Worm (Caenorhabditis elegans): Measurements from ENCODE around the gene iff-1.
A peak's percentile ranks its signal among the peaks of the same experiment; 100 is the strongest.

iff-1 gene

ce11 chrIII:9783133-9783590, 36.2 kb upstream of the iff-1 start (continued):
- no peak for TF ChIP-seq mxl-3 (GFP tag; optimal IDR thresholded peaks at IDR 0.05)
- TF ChIP-seq hlh-30 (tag; optimal IDR thresholded peaks at IDR 0.05; ENCODE audit: insufficient read depth): no peak
- no peak for TF ChIP-seq snpc-1.2 (GFP tag; IDR thresholded peaks at IDR 0.05)
- TF ChIP-seq ceh-82 (tag; optimal IDR thresholded peaks at IDR 0.05): no peak
- no peak for TF ChIP-seq tag-97 (GFP tag; IDR thresholded peaks at IDR 0.05)
- TF ChIP-seq egl-27 (tag; optimal IDR thresholded peaks at IDR 0.05): no peak
- TF ChIP-seq dmd-6 (GFP tag; IDR thresholded peaks at IDR 0.05): no peak
- no peak for TF ChIP-seq nhr-6 (tag; optimal IDR thresholded peaks at IDR 0.05)
- no peak for TF ChIP-seq Y5F2A.4 (GFP tag; optimal IDR thresholded peaks at IDR 0.05)
- TF ChIP-seq mep-1 (tag; optimal IDR thresholded peaks at IDR 0.05): peak; percentile 65
- no peak for TF ChIP-seq lin-13 (GFP tag; optimal IDR thresholded peaks at IDR 0.05)
- no peak for TF ChIP-seq dpl-1 (GFP tag; optimal IDR thresholded peaks at IDR 0.05)
- no peak for TF ChIP-seq daf-19 (GFP tag; conservative IDR thresholded peaks at IDR 0.05)
- peak; percentile 51 for TF ChIP-seq fos-1 (tag; optimal IDR thresholded peaks at IDR 0.05)
- TF ChIP-seq dve-1 (tag; optimal IDR thresholded peaks at IDR 0.05; ENCODE audit: insufficient read depth): peak; percentile 78
- no peak for TF ChIP-seq nhr-237 (tag; optimal IDR thresholded peaks at IDR 0.05)
- TF ChIP-seq lin-38 (GFP tag; IDR thresholded peaks at IDR 0.05): peak; percentile 62
- TF ChIP-seq lir-3 (tag; optimal IDR thresholded peaks at IDR 0.05): no peak
- TF ChIP-seq tra-1 (GFP tag; IDR thresholded peaks at IDR 0.05): no peak
- TF ChIP-seq nhr-11 (tag; optimal IDR thresholded peaks at IDR 0.05): no peak
- no peak for TF ChIP-seq cey-2 (tag; optimal IDR thresholded peaks at IDR 0.05; ENCODE audit: borderline replicate concordance, insufficient read depth)
- TF ChIP-seq F10B5.3 (tag; optimal IDR thresholded peaks at IDR 0.05): no peak
- no peak for TF ChIP-seq mxl-2 (GFP tag; conservative IDR thresholded peaks at IDR 0.05)
- peak; percentile 26 for TF ChIP-seq spr-1 (tag; optimal IDR thresholded peaks at IDR 0.05)
- TF ChIP-seq lsy-2 (tag; optimal IDR thresholded peaks at IDR 0.05): peak in 1 of 2 experiments; percentile 50
- TF ChIP-seq daf-16 (GFP tag; optimal IDR thresholded peaks at IDR 0.05): peak in 1 of 2 experiments; percentile 62
- TF ChIP-seq daf-16 (tag; optimal IDR thresholded peaks at IDR 0.05): peak; percentile 61
- no peak for TF ChIP-seq gei-8 (GFP tag; optimal IDR thresholded peaks at IDR 0.05)
- no peak for TF ChIP-seq set-16 (GFP tag; IDR thresholded peaks at IDR 0.05)
- no peak for TF ChIP-seq mes-2 (tag; optimal IDR thresholded peaks at IDR 0.05; ENCODE audit: poor library complexity, severe bottlenecking)
- no peak for TF ChIP-seq zip-11 (GFP tag; IDR thresholded peaks at IDR 0.05)
- TF ChIP-seq nhr-28 (tag; optimal IDR thresholded peaks at IDR 0.05): no peak
- TF ChIP-seq T26A8.4 (GFP tag; IDR thresholded peaks at IDR 0.05): peak; percentile 55
- no peak for TF ChIP-seq madf-5 (GFP tag; IDR thresholded peaks at IDR 0.05)
- no peak for TF ChIP-seq zfp-2 (tag; optimal IDR thresholded peaks at IDR 0.05)
- TF ChIP-seq nhr-48 (tag; optimal IDR thresholded peaks at IDR 0.05): peak; percentile 26
- no peak for TF ChIP-seq unc-39 (tag; optimal IDR thresholded peaks at IDR 0.05)
- no peak for TF ChIP-seq ceh-32 (tag; optimal IDR thresholded peaks at IDR 0.05; ENCODE audit: poor library complexity)
- TF ChIP-seq nhr-10 (tag; optimal IDR thresholded peaks at IDR 0.05): no peak
- no peak for TF ChIP-seq lin-1 (GFP tag; IDR thresholded peaks at IDR 0.05)
- no peak for TF ChIP-seq lin-15B (tag; optimal IDR thresholded peaks at IDR 0.05)
- TF ChIP-seq zag-1 (tag; optimal IDR thresholded peaks at IDR 0.05): no peak
- TF ChIP-seq F49E8.2 (tag; optimal IDR thresholded peaks at IDR 0.05; ENCODE audit: borderline replicate concordance): no peak
- no peak for TF ChIP-seq ceh-62 (tag; optimal IDR thresholded peaks at IDR 0.05)
- peak; percentile 46 for TF ChIP-seq duxl-1 (tag; optimal IDR thresholded peaks at IDR 0.05; ENCODE audit: poor library complexity)
- no peak for TF ChIP-seq D1046.2 (GFP tag; IDR thresholded peaks at IDR 0.05)
- no peak for TF ChIP-seq ces-1 (GFP tag; optimal IDR thresholded peaks at IDR 0.05)
- TF ChIP-seq attf-4 (tag; optimal IDR thresholded peaks at IDR 0.05): no peak
- TF ChIP-seq R02D3.7 (tag; optimal IDR thresholded peaks at IDR 0.05): no peak
- TF ChIP-seq hlh-11 (tag; optimal IDR thresholded peaks at IDR 0.05): no peak
- TF ChIP-seq spr-3 (GFP tag; optimal IDR thresholded peaks at IDR 0.05): peak; percentile 40
- no peak for TF ChIP-seq skn-1 (tag; optimal IDR thresholded peaks at IDR 0.05)
